Worm (Caenorhabditis elegans): Measurements from ENCODE around the gene C49G7.13.

DNA sequence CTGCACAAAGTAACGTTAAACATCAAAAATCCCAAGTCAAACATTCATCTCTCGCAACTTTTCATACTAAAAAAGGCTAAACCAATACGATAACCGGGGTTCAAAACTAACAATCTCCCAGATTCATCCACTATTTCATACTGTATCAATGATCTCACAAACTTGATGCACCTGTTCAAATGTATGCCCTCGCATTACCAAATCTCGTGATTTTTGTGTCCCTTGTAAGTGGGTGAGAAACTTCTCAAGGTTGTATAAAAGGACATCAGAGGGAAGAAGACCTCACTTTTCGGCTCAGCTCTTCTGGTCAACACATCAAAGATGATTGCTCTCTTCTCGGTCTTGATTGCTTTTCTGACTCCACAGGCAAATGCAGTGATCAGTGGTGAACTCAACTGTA is 7.7 kb downstream of the C49G7.13 start, which contains the start of gene phat-3:
- TF ChIP-seq lin-54 (GFP tag; optimal IDR thresholded peaks at IDR 0.05) (no peak), F22D6.2 (tag; optimal IDR thresholded peaks at IDR 0.05) (no peak), F52B5.7 (tag; optimal IDR thresholded peaks at IDR 0.05) (no peak), F10E7.11 (tag; optimal IDR thresholded peaks at IDR 0.05) (no peak), Y67H2A.10 (GFP tag; conservative IDR thresholded peaks at IDR 0.05) (no peak), cebp-1 (GFP tag; IDR thresholded peaks at IDR 0.05) (no peak), cebp-1 (tag; optimal IDR thresholded peaks at IDR 0.05) (no peak), C06A6.2 (GFP tag; conservative IDR thresholded peaks at IDR 0.05) (no peak), snpc-4 (GFP tag; optimal IDR thresholded peaks at IDR 0.05) (no peak), snpc-4 (tag; optimal IDR thresholded peaks at IDR 0.05) (no peak)

Measured in whole organism, young adult.